Worm (Caenorhabditis elegans): ENCODE results near the gene col-170.

col-170 gene

DNA sequence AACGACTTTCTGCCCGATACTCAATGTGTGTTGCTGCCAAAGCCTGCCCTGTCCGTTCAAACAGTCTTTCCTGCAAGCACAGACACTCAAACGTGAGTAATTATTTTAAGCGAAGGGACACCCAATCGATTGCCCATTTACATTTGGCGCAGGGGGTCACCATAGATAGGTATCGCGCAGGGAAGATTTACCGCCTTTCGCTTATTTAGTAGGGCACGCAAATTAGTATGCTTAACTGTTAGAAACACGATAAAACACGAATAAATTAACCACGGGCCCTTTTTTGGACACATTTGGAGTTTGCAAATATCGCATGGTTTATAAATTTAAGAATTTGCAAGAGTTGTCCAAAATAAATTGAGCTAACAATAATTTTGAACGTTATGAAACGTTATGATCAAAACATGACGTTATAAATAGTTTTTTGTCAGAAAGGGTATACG is 35.1 kb upstream of the col-170 start (continued):
- TF ChIP-seq ets-4 (tag; optimal IDR thresholded peaks at IDR 0.05) (peak; percentile 80), sdc-2 (tag; optimal IDR thresholded peaks at IDR 0.05) (peak; percentile 100), K02D7.2 (tag; optimal IDR thresholded peaks at IDR 0.05) (no peak), che-1 (tag; optimal IDR thresholded peaks at IDR 0.05) (no peak), madf-2 (tag; optimal IDR thresholded peaks at IDR 0.05) (peak; percentile 83), ref-2 (tag; optimal IDR thresholded peaks at IDR 0.05) (peak; percentile 97), dmd-4 (tag; optimal IDR thresholded peaks at IDR 0.05; ENCODE audit: borderline replicate concordance) (peak; percentile 78), pha-2 (tag; optimal IDR thresholded peaks at IDR 0.05) (peak; percentile 6), T23F11.4 (GFP tag; optimal IDR thresholded peaks at IDR 0.05) (peak; percentile 68), ceh-22 (tag; optimal IDR thresholded peaks at IDR 0.05) (peak; percentile 92), fax-1 (tag; optimal IDR thresholded peaks at IDR 0.05) (peak; percentile 66), elt-4 (tag; optimal IDR thresholded peaks at IDR 0.05) (no peak), ceh-31 (tag; optimal IDR thresholded peaks at IDR 0.05) (peak; percentile 98), eyg-1 (tag; optimal IDR thresholded peaks at IDR 0.05) (peak; percentile 79), ceh-2 (tag; optimal IDR thresholded peaks at IDR 0.05) (peak; percentile 93), ceh-9 (tag; optimal IDR thresholded peaks at IDR 0.05) (no peak), hlh-15 (tag; optimal IDR thresholded peaks at IDR 0.05) (peak; percentile 54), tbx-2 (tag; optimal IDR thresholded peaks at IDR 0.05) (peak; percentile 96), pros-1 (tag; optimal IDR thresholded peaks at IDR 0.05) (peak; percentile 91), nhr-232 (tag; optimal IDR thresholded peaks at IDR 0.05) (no peak), ceh-45 (GFP tag; IDR thresholded peaks at IDR 0.05) (peak; percentile 63; the same call in 1 of the 2 replicates), unc-42 (tag; optimal IDR thresholded peaks at IDR 0.05) (peak; percentile 98), odd-2 (tag; optimal IDR thresholded peaks at IDR 0.05) (peak; percentile 8), fkh-6 (tag; optimal IDR thresholded peaks at IDR 0.05) (peak; percentile 73), ceh-6 (GFP tag; optimal IDR thresholded peaks at IDR 0.05) (peak; percentile 66), C38D4.7 (GFP tag; optimal IDR thresholded peaks at IDR 0.05) (peak; percentile 21), ceh-14 (tag; optimal IDR thresholded peaks at IDR 0.05) (peak; percentile 92), hlh-6 (tag; optimal IDR thresholded peaks at IDR 0.05) (peak; percentile 71), ama-1 (optimal IDR thresholded peaks at IDR 0.05) (no peak), lim-6 (tag; optimal IDR thresholded peaks at IDR 0.05) (peak; percentile 51), pag-3 (tag; optimal IDR thresholded peaks at IDR 0.05; ENCODE audit: borderline replicate concordance) (no peak), tbx-7 (tag; optimal IDR thresholded peaks at IDR 0.05) (peak; percentile 70), sox-2 (GFP tag; IDR thresholded peaks at IDR 0.05) (peak; percentile 64), pqm-1 (tag; optimal IDR thresholded peaks at IDR 0.05) (peak; percentile 91), nhr-11 (tag; optimal IDR thresholded peaks at IDR 0.05) (peak; percentile 74), unc-3 (GFP tag; conservative IDR thresholded peaks at IDR 0.05) (0 out of 2 replicates have a peak, but pooled peaks have one; percentile 27), unc-3 (tag; optimal IDR thresholded peaks at IDR 0.05) (peak; percentile 76), ttx-3 (tag; optimal IDR thresholded peaks at IDR 0.05) (peak; percentile 72), hlh-8 (tag; optimal IDR thresholded peaks at IDR 0.05) (peak; percentile 64), C08G9.2 (tag; optimal IDR thresholded peaks at IDR 0.05) (peak; percentile 78), ceh-19 (GFP tag; optimal IDR thresholded peaks at IDR 0.05) (peak; percentile 52), elt-2 (tag; optimal IDR thresholded peaks at IDR 0.05) (peak; percentile 80), ceh-30 (tag; optimal IDR thresholded peaks at IDR 0.05) (peak; percentile 94), mec-3 (tag; optimal IDR thresholded peaks at IDR 0.05; ENCODE audit: borderline replicate concordance) (peak; percentile 67), sox-4 (tag; optimal IDR thresholded peaks at IDR 0.05) (peak; percentile 69)
